Worm (Caenorhabditis elegans) whole organism, late embryonic: ENCODE data around the gene asp-3.

ENCODE experiments used
- C08G9.2 ChIP-seq: sonication (generic microtip); optimal IDR thresholded peaks from 2 replicates; lab custom pipeline; 2016; ENCODE audit warnings: mild to moderate bottlenecking, missing genetic modification characterization, moderate library complexity, missing compliant biosample characterization
- C38D4.7 ChIP-seq: fragments of 200-800 bp; sonication (Bioruptor generic); optimal IDR thresholded peaks from 2 replicates; lab custom pipeline; 2018; ENCODE audit warnings: mild to moderate bottlenecking, missing genetic modification characterization, moderate library complexity, missing compliant biosample characterization
- K02D7.2 ChIP-seq: sonication (generic microtip); optimal IDR thresholded peaks from 2 replicates; lab custom pipeline; 2017; ENCODE audit warnings: mild to moderate bottlenecking, missing genetic modification characterization, missing compliant biosample characterization
- K09A11.1 ChIP-seq: sonication (generic microtip); optimal IDR thresholded peaks from 2 replicates; lab custom pipeline; 2017; ENCODE audit warnings: antibody characterized with exemption, mild to moderate bottlenecking, missing genetic modification characterization, missing compliant biosample characterization; ENCODE audit not compliant: insufficient read depth
- T23F11.4 ChIP-seq: fragments of 200-800 bp; sonication (Bioruptor generic); optimal IDR thresholded peaks from 2 replicates; lab custom pipeline; 2018; ENCODE audit warnings: mild to moderate bottlenecking, missing genetic modification characterization, missing compliant biosample characterization
- Y22D7AL.16 ChIP-seq: sonication (generic microtip); optimal IDR thresholded peaks from 2 replicates; lab custom pipeline; 2016; ENCODE audit warnings: missing genetic modification characterization, missing compliant biosample characterization
- ahr-1 ChIP-seq: sonication (generic microtip); optimal IDR thresholded peaks from 2 replicates; lab custom pipeline; 2016; ENCODE audit warnings: missing genetic modification characterization, missing compliant biosample characterization
- ama-1 ChIP-seq: fragments of 150-350 bp; optimal IDR thresholded peaks from 2 replicates; lab custom pipeline; 2014
- ceh-14 ChIP-seq: sonication (generic microtip); optimal IDR thresholded peaks from 2 replicates; lab custom pipeline; 2016; ENCODE audit warnings: missing genotype, missing genetic modification characterization, missing compliant biosample characterization
- ceh-18 ChIP-seq: sonication (generic microtip); optimal IDR thresholded peaks from 2 replicates; lab custom pipeline; 2016; ENCODE audit warnings: missing genetic modification characterization, missing compliant biosample characterization
- ceh-19 ChIP-seq: fragments of 200-800 bp; sonication (Bioruptor generic); optimal IDR thresholded peaks from 2 replicates; lab custom pipeline; 2018; ENCODE audit warnings: mild to moderate bottlenecking, missing genetic modification characterization, missing compliant biosample characterization
- ceh-24 ChIP-seq: sonication (generic microtip); optimal IDR thresholded peaks from 2 replicates; lab custom pipeline; 2016; ENCODE audit warnings: mild to moderate bottlenecking, missing genetic modification characterization, missing compliant biosample characterization
- ceh-31 ChIP-seq: sonication (generic microtip); optimal IDR thresholded peaks from 2 replicates; lab custom pipeline; 2016; ENCODE audit warnings: missing genetic modification characterization, missing compliant biosample characterization
- ceh-34 ChIP-seq: sonication (generic microtip); optimal IDR thresholded peaks from 2 replicates; lab custom pipeline; 2016; ENCODE audit warnings: mild to moderate bottlenecking, missing genetic modification characterization, missing compliant biosample characterization
- ceh-6 ChIP-seq: fragments of 200-800 bp; sonication (Bioruptor generic); optimal IDR thresholded peaks from 2 replicates; lab custom pipeline; 2018; ENCODE audit warnings: mild to moderate bottlenecking, missing genetic modification characterization, missing compliant biosample characterization
- dmd-4 ChIP-seq: sonication (generic microtip); optimal IDR thresholded peaks from 2 replicates; lab custom pipeline; 2016; ENCODE audit warnings: borderline replicate concordance, missing genetic modification characterization, missing compliant biosample characterization
- elt-2 ChIP-seq: sonication (generic microtip); optimal IDR thresholded peaks from 2 replicates; lab custom pipeline; 2016; ENCODE audit warnings: missing genetic modification reagents, missing genetic modification characterization, missing compliant biosample characterization
- elt-4 ChIP-seq: sonication (generic microtip); optimal IDR thresholded peaks from 2 replicates; lab custom pipeline; 2016; ENCODE audit warnings: missing genetic modification characterization, missing compliant biosample characterization
- eyg-1 ChIP-seq: sonication (generic microtip); optimal IDR thresholded peaks from 2 replicates; lab custom pipeline; 2016; ENCODE audit warnings: missing genotype, missing genetic modification characterization, missing compliant biosample characterization
- fax-1 ChIP-seq: sonication (generic microtip); optimal IDR thresholded peaks from 2 replicates; lab custom pipeline; 2016; ENCODE audit warnings: missing genotype, missing genetic modification characterization, missing compliant biosample characterization
- fkh-10 ChIP-seq: fragments of 150-350 bp; optimal IDR thresholded peaks from 2 replicates; lab custom pipeline; 2014; ENCODE audit warnings: missing biosample characterization, missing genetic modification reagents, missing genetic modification characterization
- gmeb-2 ChIP-seq: sonication (generic microtip); optimal IDR thresholded peaks from 2 replicates; lab custom pipeline; 2016; ENCODE audit warnings: missing genetic modification characterization, inconsistent platforms, missing compliant biosample characterization
- hlh-13 ChIP-seq: fragments of 200-800 bp; sonication (Bioruptor generic); optimal IDR thresholded peaks from 2 replicates; lab custom pipeline; 2018; ENCODE audit warnings: mild to moderate bottlenecking, missing genetic modification characterization, missing compliant biosample characterization
- hlh-15 ChIP-seq: sonication (generic microtip); optimal IDR thresholded peaks from 2 replicates; lab custom pipeline; 2016; ENCODE audit warnings: missing genetic modification characterization, missing compliant biosample characterization
- hlh-30 ChIP-seq: sonication (generic microtip); optimal IDR thresholded peaks from 2 replicates; lab custom pipeline; 2017; ENCODE audit warnings: antibody characterized with exemption, missing genetic modification characterization, missing compliant biosample characterization; ENCODE audit not compliant: insufficient read depth
- hlh-6 ChIP-seq: sonication (generic microtip); optimal IDR thresholded peaks from 2 replicates; lab custom pipeline; 2016; ENCODE audit warnings: missing genotype, missing genetic modification characterization, missing compliant biosample characterization
- hlh-8 ChIP-seq: sonication (generic microtip); optimal IDR thresholded peaks from 2 replicates; lab custom pipeline; 2016; ENCODE audit warnings: missing genotype, missing genetic modification characterization, missing compliant biosample characterization
- lim-6 ChIP-seq: sonication (generic microtip); optimal IDR thresholded peaks from 2 replicates; lab custom pipeline; 2016; ENCODE audit warnings: missing genetic modification characterization, missing compliant biosample characterization
- lin-11 ChIP-seq: fragments of 200-800 bp; sonication (Bioruptor generic); optimal IDR thresholded peaks from 2 replicates; lab custom pipeline; 2018; ENCODE audit warnings: mild to moderate bottlenecking, missing genetic modification characterization, missing compliant biosample characterization
- madf-2 ChIP-seq: sonication (generic microtip); optimal IDR thresholded peaks from 2 replicates; lab custom pipeline; 2017; ENCODE audit warnings: missing genetic modification characterization, missing compliant biosample characterization
- nhr-232 ChIP-seq: sonication (generic microtip); optimal IDR thresholded peaks from 2 replicates; lab custom pipeline; 2016; ENCODE audit warnings: missing genetic modification characterization, missing compliant biosample characterization
- npax-4 ChIP-seq: sonication (generic microtip); optimal IDR thresholded peaks from 2 replicates; lab custom pipeline; 2016; ENCODE audit warnings: missing genetic modification characterization, missing compliant biosample characterization
- odd-2 ChIP-seq: sonication (generic microtip); optimal IDR thresholded peaks from 2 replicates; lab custom pipeline; 2017; ENCODE audit warnings: antibody characterized with exemption, mild to moderate bottlenecking, missing genetic modification characterization, missing compliant biosample characterization
- pat-9 ChIP-seq: fragments of 200-800 bp; sonication (Bioruptor generic); optimal IDR thresholded peaks from 2 replicates; lab custom pipeline; 2018; ENCODE audit warnings: mild to moderate bottlenecking, missing genetic modification characterization, moderate library complexity, missing compliant biosample characterization
- pha-2 ChIP-seq: sonication (generic microtip); optimal IDR thresholded peaks from 2 replicates; lab custom pipeline; 2017; ENCODE audit warnings: mild to moderate bottlenecking, missing genetic modification characterization, missing compliant biosample characterization
- pha-4 ChIP-seq: fragments of 150-350 bp; optimal IDR thresholded peaks from 2 replicates; lab custom pipeline; 2018; ENCODE audit warnings: missing biosample characterization, missing genetic modification reagents, missing genetic modification characterization
- pqm-1 ChIP-seq: sonication (generic microtip); optimal IDR thresholded peaks from 2 replicates; lab custom pipeline; 2016; ENCODE audit warnings: missing genetic modification characterization, missing compliant biosample characterization
- pros-1 ChIP-seq: fragments of 150-350 bp; optimal IDR thresholded peaks from 2 replicates; lab custom pipeline; 2014; ENCODE audit warnings: missing biosample characterization, missing genetic modification reagents, missing genetic modification characterization
- ref-2 ChIP-seq: sonication (generic microtip); optimal IDR thresholded peaks from 2 replicates; lab custom pipeline; 2016; ENCODE audit warnings: missing genetic modification characterization, missing compliant biosample characterization
- rnt-1 ChIP-seq: sonication (generic microtip); optimal IDR thresholded peaks from 2 replicates; lab custom pipeline; 2016; ENCODE audit warnings: missing genetic modification characterization, missing compliant biosample characterization
- sox-4 ChIP-seq: sonication (generic microtip); optimal IDR thresholded peaks from 2 replicates; lab custom pipeline; 2017; ENCODE audit warnings: mild to moderate bottlenecking, missing genetic modification characterization, inconsistent platforms, missing compliant biosample characterization
- syd-9 ChIP-seq: sonication (generic microtip); optimal IDR thresholded peaks from 2 replicates; lab custom pipeline; 2016; ENCODE audit warnings: mild to moderate bottlenecking, missing genetic modification characterization, moderate library complexity, missing compliant biosample characterization
- tbx-2 ChIP-seq: sonication (generic microtip); optimal IDR thresholded peaks from 2 replicates; lab custom pipeline; 2016; ENCODE audit warnings: missing genetic modification characterization, missing compliant biosample characterization
- tbx-7 ChIP-seq: sonication (generic microtip); optimal IDR thresholded peaks from 2 replicates; lab custom pipeline; 2016; ENCODE audit warnings: missing genotype, missing genetic modification characterization, missing compliant biosample characterization
- unc-55 ChIP-seq: sonication (generic microtip); optimal IDR thresholded peaks from 2 replicates; lab custom pipeline; 2017; ENCODE audit warnings: missing biosample characterization, missing genetic modification reagents, missing genetic modification characterization
- unc-86 ChIP-seq: sonication (generic microtip); optimal IDR thresholded peaks from 2 replicates; lab custom pipeline; 2016; ENCODE audit warnings: missing genetic modification characterization, missing compliant biosample characterization
- ztf-16 ChIP-seq: sonication (generic microtip); optimal IDR thresholded peaks from 2 replicates; lab custom pipeline; 2017; ENCODE audit warnings: missing genetic modification characterization, missing compliant biosample characterization

The asp-3 gene

DNA sequence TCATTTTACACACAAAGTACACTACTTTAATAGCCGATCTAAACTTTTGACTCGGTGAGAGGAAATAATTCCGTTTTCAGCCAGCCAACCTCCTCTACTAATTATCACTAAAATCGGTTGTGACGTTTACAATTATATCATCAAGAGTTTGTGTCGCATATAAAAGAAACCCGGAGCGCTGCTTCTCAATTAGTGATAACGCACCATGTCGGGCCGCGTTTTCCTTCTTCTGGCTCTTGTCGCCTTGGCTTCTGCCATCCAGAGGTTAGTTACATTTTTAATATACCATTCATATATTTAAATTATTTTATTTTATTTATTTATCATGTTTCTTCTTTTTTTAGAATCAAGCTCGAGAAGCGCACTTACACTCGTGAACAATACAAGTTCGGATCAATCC, at the start of gene asp-3:
Gene asp-3, plus strand, starts transcription at position 79 of the 400 bp plus-strand sequence.
- TF ChIP-seq elt-2 (tag; lab: Kevin White, UChicago) (peak; percentile 34), K02D7.2 (tag; lab: Kevin White, UChicago) (no peak)

DNA sequence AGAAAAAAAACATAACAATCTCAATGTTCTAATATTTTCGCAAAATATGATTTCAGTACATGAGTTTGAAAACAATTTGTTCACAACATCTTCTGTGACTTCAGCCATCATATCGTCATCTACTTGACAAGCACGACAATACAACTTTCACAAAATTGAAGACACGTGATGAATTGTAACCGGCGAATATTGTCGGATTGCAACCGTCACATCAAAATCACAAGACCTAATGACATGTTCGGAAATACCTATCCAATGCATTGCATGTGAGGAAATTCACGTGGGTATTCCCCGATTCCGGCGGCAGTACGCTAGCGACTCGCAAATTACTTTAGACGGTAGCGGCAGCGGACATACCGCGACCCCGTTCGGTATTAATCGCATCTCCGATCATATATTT, 49.3 kb upstream of the asp-3 start:
- no peak for TF ChIP-seq K02D7.2 (tag; lab: Kevin White, UChicago)
- no peak for TF ChIP-seq sox-4 (tag; lab: Kevin White, UChicago)
- no peak for TF ChIP-seq syd-9 (tag; lab: Kevin White, UChicago)
- no peak for TF ChIP-seq elt-4 (tag; lab: Kevin White, UChicago)
- peak; percentile 65 for TF ChIP-seq hlh-30 (tag; lab: Kevin White, UChicago)
- TF ChIP-seq ceh-31 (tag; lab: Kevin White, UChicago): no peak
- TF ChIP-seq ama-1 (lab: Kevin White, UChicago): no peak
- TF ChIP-seq ceh-19 (GFP tag; lab: Kevin White, UChicago): no peak
- TF ChIP-seq ceh-6 (GFP tag; lab: Kevin White, UChicago): no peak
- no peak for TF ChIP-seq ceh-18 (tag; lab: Kevin White, UChicago)
- peak; percentile 72 for TF ChIP-seq unc-55 (GFP tag; lab: Kevin White, UChicago)
- TF ChIP-seq gmeb-2 (tag; lab: Kevin White, UChicago): no peak
- TF ChIP-seq npax-4: no peak

DNA sequence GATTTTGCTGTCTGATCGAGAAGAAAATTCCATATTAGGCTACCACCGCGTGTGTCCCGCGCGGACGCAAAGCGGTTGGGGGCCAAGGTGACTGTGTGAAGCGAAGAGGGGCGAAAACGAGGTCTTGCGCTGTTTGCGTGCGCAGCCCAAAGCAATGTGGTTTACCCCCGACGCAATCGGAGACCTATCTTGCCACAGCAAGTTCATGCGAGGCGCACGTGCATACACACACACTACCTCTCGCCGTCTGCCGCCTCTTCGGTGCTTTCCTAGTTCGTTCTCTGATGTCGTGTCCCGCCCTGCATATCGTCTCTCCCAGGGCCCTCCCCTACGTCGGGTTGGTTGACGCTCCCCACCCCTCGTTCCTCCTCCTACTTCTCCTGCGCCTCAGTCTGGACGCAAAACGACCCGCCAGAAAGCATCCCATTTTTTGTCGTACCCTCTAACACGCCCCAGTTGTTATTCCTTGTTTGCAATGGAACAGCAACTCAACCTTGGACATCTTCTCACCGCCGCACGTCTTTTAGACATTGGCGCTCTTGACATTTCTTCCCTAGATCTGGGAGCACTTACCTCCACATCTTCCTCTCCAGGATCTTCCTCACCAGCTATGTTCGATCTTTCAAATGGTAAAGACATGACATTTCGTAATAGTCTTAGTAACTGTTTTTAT, 48.7 kb upstream of the asp-3 start, which contains the start of gene mdl-1:
Gene mdl-1, plus strand, starts transcription at position 341 of the 673 bp plus-strand sequence.
- TF ChIP-seq lim-6 (tag; lab: Kevin White, UChicago) (no peak), ahr-1 (tag; lab: Kevin White, UChicago) (peak; percentile 6), ceh-18 (tag; lab: Kevin White, UChicago) (peak; percentile 88), sox-4 (tag; lab: Kevin White, UChicago) (no peak), elt-4 (tag; lab: Kevin White, UChicago) (no peak), odd-2 (tag; lab: Kevin White, UChicago) (no peak), Y22D7AL.16 (tag; lab: Kevin White, UChicago) (no peak), unc-86 (tag; lab: Kevin White, UChicago) (no peak), tbx-7 (tag; lab: Kevin White, UChicago) (no peak), pat-9 (peak; percentile 56), K09A11.1 (tag; lab: Kevin White, UChicago) (peak; percentile 45), hlh-13 (GFP tag; lab: Kevin White, UChicago) (no peak), pros-1 (tag; lab: Kevin White, UChicago) (peak; percentile 65), rnt-1 (peak; percentile 97), ref-2 (tag; lab: Kevin White, UChicago) (peak; percentile 82), lin-11 (tag; lab: Kevin White, UChicago) (peak; percentile 21), eyg-1 (tag; lab: Kevin White, UChicago) (peak; percentile 69), pqm-1 (no peak), fkh-10 (GFP tag; lab: Kevin White, UChicago) (no peak), nhr-232 (tag; lab: Kevin White, UChicago) (no peak), pha-2 (peak; percentile 76), hlh-30 (tag; lab: Kevin White, UChicago) (peak; percentile 89), hlh-6 (tag; lab: Kevin White, UChicago) (no peak), T23F11.4 (GFP tag; lab: Kevin White, UChicago) (peak; percentile 85), C38D4.7 (GFP tag; lab: Kevin White, UChicago) (peak; percentile 23), K02D7.2 (tag; lab: Kevin White, UChicago) (no peak), ztf-16 (peak; percentile 2), tbx-2 (peak; percentile 88), C08G9.2 (peak; percentile 33), ceh-34 (tag; lab: Kevin White, UChicago) (peak; percentile 96), npax-4 (no peak), fax-1 (tag; lab: Kevin White, UChicago) (no peak), hlh-8 (tag; lab: Kevin White, UChicago) (no peak), hlh-15 (no peak), ceh-24 (no peak), dmd-4 (no peak), gmeb-2 (tag; lab: Kevin White, UChicago) (no peak), ceh-14 (tag; lab: Kevin White, UChicago) (peak; percentile 63), ceh-19 (GFP tag; lab: Kevin White, UChicago) (peak; percentile 87), pha-4 (tag; lab: Kevin White, UChicago) (no peak), madf-2 (tag; lab: Kevin White, UChicago) (no peak)
